Worm (Caenorhabditis elegans): ENCODE results near the gene C29A12.22.

Gene C29A12.22

ce11 chrV:10793498-10793897 is 18.4 kb upstream of the C29A12.22 start, which contains the start of gene ule-3:
TSS of gene ule-3 (plus strand) at chrV:10793798.
- TF ChIP-seq C08G9.2 (tag; optimal IDR thresholded peaks at IDR 0.05), result no peak
- TF ChIP-seq pax-1 (tag; optimal IDR thresholded peaks at IDR 0.05), result no peak
- no peak for TF ChIP-seq lim-6 (tag; optimal IDR thresholded peaks at IDR 0.05)
- no peak for TF ChIP-seq nfya-1 (tag; optimal IDR thresholded peaks at IDR 0.05)
- no peak for TF ChIP-seq ets-4 (tag; optimal IDR thresholded peaks at IDR 0.05)
- TF ChIP-seq mec-3 (tag; optimal IDR thresholded peaks at IDR 0.05; ENCODE audit: borderline replicate concordance), result no peak
- no peak for TF ChIP-seq pha-2 (tag; optimal IDR thresholded peaks at IDR 0.05)
- no peak for TF ChIP-seq rnt-1 (tag; optimal IDR thresholded peaks at IDR 0.05)
- TF ChIP-seq pha-4 (tag; optimal IDR thresholded peaks at IDR 0.05), result no peak
- no peak for TF ChIP-seq sox-2 (GFP tag; IDR thresholded peaks at IDR 0.05)
- TF ChIP-seq ceh-18 (tag; optimal IDR thresholded peaks at IDR 0.05), result no peak
- no peak for TF ChIP-seq ceh-14 (tag; optimal IDR thresholded peaks at IDR 0.05)
- no peak for TF ChIP-seq Y22D7AL.16 (tag; optimal IDR thresholded peaks at IDR 0.05)
- TF ChIP-seq ahr-1 (tag; optimal IDR thresholded peaks at IDR 0.05), result no peak
- no peak for TF ChIP-seq F13H6.1 (tag; optimal IDR thresholded peaks at IDR 0.05)
- TF ChIP-seq npax-4 (tag; optimal IDR thresholded peaks at IDR 0.05), result no peak
- TF ChIP-seq elt-2 (tag; optimal IDR thresholded peaks at IDR 0.05), result no peak
- TF ChIP-seq pqm-1 (tag; optimal IDR thresholded peaks at IDR 0.05), result no peak

- TF ChIP-seq pha-2 (tag; optimal IDR thresholded peaks at IDR 0.05) (no peak), mec-3 (tag; optimal IDR thresholded peaks at IDR 0.05; ENCODE audit: borderline replicate concordance) (no peak), npax-4 (tag; optimal IDR thresholded peaks at IDR 0.05) (no peak), sox-4 (tag; optimal IDR thresholded peaks at IDR 0.05) (no peak), ceh-48 (tag; optimal IDR thresholded peaks at IDR 0.05) (no peak), syd-9 (tag; optimal IDR thresholded peaks at IDR 0.05) (no peak), hlh-8 (tag; optimal IDR thresholded peaks at IDR 0.05) (no peak), pat-9 (tag; optimal IDR thresholded peaks at IDR 0.05) (no peak), che-1 (tag; optimal IDR thresholded peaks at IDR 0.05) (no peak), lin-11 (tag; optimal IDR thresholded peaks at IDR 0.05) (no peak), rnt-1 (tag; optimal IDR thresholded peaks at IDR 0.05) (no peak), ceh-9 (tag; optimal IDR thresholded peaks at IDR 0.05) (no peak), ceh-14 (tag; optimal IDR thresholded peaks at IDR 0.05) (no peak), hlh-15 (tag; optimal IDR thresholded peaks at IDR 0.05) (no peak), hlh-6 (tag; optimal IDR thresholded peaks at IDR 0.05) (no peak)
Measured at ce11 chrV:10794463-10794862, 17.4 kb upstream of the C29A12.22 start.

- TF ChIP-seq nhr-11 (tag; optimal IDR thresholded peaks at IDR 0.05) (no peak), hlh-30 (tag; optimal IDR thresholded peaks at IDR 0.05; ENCODE audit: insufficient read depth) (no peak), ref-2 (tag; optimal IDR thresholded peaks at IDR 0.05) (no peak), ztf-16 (tag; optimal IDR thresholded peaks at IDR 0.05) (no peak), pag-3 (tag; optimal IDR thresholded peaks at IDR 0.05; ENCODE audit: borderline replicate concordance) (no peak), madf-2 (tag; optimal IDR thresholded peaks at IDR 0.05) (no peak), nhr-232 (tag; optimal IDR thresholded peaks at IDR 0.05) (no peak), unc-55 (GFP tag; optimal IDR thresholded peaks at IDR 0.05) (no peak), odd-2 (tag; optimal IDR thresholded peaks at IDR 0.05) (no peak), tbx-2 (tag; optimal IDR thresholded peaks at IDR 0.05) (no peak), unc-3 (GFP tag; conservative IDR thresholded peaks at IDR 0.05) (no peak), unc-3 (tag; optimal IDR thresholded peaks at IDR 0.05) (no peak), C38D4.7 (GFP tag; optimal IDR thresholded peaks at IDR 0.05) (no peak), ets-4 (tag; optimal IDR thresholded peaks at IDR 0.05) (no peak), ceh-34 (tag; optimal IDR thresholded peaks at IDR 0.05) (no peak), eyg-1 (tag; optimal IDR thresholded peaks at IDR 0.05) (no peak), ahr-1 (tag; optimal IDR thresholded peaks at IDR 0.05) (no peak), pax-1 (tag; optimal IDR thresholded peaks at IDR 0.05) (no peak)
Measured at ce11 chrV:10795494-10795893, 16.4 kb upstream of the C29A12.22 start, which contains the start of gene D1054.19. TSS of gene D1054.19 (plus strand) at chrV:10795794.

All from whole organism, late embryonic.